Fruit fly (Drosophila melanogaster) whole organism, embryonic: ENCODE results near the gene CG44094.

ENCODE experiments used
- Adf1 ChIP-seq: fragments of 200-800 bp; sonication (Bioruptor generic); IDR thresholded peaks from 2 replicates; pipeline ENCODE4 v1.3.6; 2022; ENCODE audit warnings: missing biosample characterization, missing genetic modification characterization
- Antp ChIP-seq: fragments of 200-800 bp; sonication (Bioruptor generic); optimal IDR thresholded peaks from 3 replicates; lab custom pipeline; 2016; ENCODE audit warnings: missing biosample characterization, missing genetic modification characterization
- CG10267 ChIP-seq: fragments of 200-800 bp; sonication (Bioruptor generic); optimal IDR thresholded peaks from 2 replicates; lab custom pipeline; 2018; ENCODE audit warnings: missing biosample characterization, mild to moderate bottlenecking, missing genetic modification characterization, moderate library complexity
- CG10274 ChIP-seq: fragments of 200-800 bp; sonication (Bioruptor generic); optimal IDR thresholded peaks from 3 replicates; lab custom pipeline; 2017; ENCODE audit warnings: missing biosample characterization, mild to moderate bottlenecking, missing genetic modification characterization
- CG10959 ChIP-seq: fragments of 200-800 bp; sonication (Bioruptor generic); IDR thresholded peaks from 2 replicates; pipeline ENCODE4 v1.3.6; 2022; ENCODE audit warnings: missing biosample characterization, missing genetic modification characterization
- CG13424 ChIP-seq: fragments of 200-800 bp; sonication (Bioruptor generic); optimal IDR thresholded peaks from 2 replicates; lab custom pipeline; 2019; ENCODE audit warnings: missing biosample characterization, mild to moderate bottlenecking, missing genetic modification characterization, moderate library complexity
- CG14441 ChIP-seq: fragments of 200-800 bp; sonication (Bioruptor generic); IDR thresholded peaks from 2 replicates; pipeline ENCODE4 v1.3.6; 2022; ENCODE audit warnings: missing biosample characterization, missing genetic modification characterization
- CG14667 ChIP-seq: fragments of 200-800 bp; sonication (Bioruptor generic); IDR thresholded peaks from 2 replicates; pipeline ENCODE4 v1.3.6; 2022; ENCODE audit warnings: missing biosample characterization, missing genetic modification characterization
- CG18011 ChIP-seq: fragments of 200-800 bp; sonication (Bioruptor generic); optimal IDR thresholded peaks from 2 replicates; lab custom pipeline; 2017; ENCODE audit warnings: missing biosample characterization, missing genetic modification characterization, mild to moderate bottlenecking, moderate library complexity, missing genotype
- CG3281 ChIP-seq: fragments of 200-800 bp; sonication (Bioruptor generic); optimal IDR thresholded peaks from 3 replicates; lab custom pipeline; 2017; ENCODE audit warnings: missing biosample characterization, mild to moderate bottlenecking, missing genetic modification characterization
- CG33213 ChIP-seq: fragments of 200-800 bp; sonication (Bioruptor generic); optimal IDR thresholded peaks from 3 replicates; lab custom pipeline; 2016; ENCODE audit warnings: missing biosample characterization, missing genetic modification characterization
- CG3838 ChIP-seq: fragments of 200-800 bp; sonication (Bioruptor generic); optimal IDR thresholded peaks from 3 replicates; lab custom pipeline; 2016; ENCODE audit warnings: missing biosample characterization, missing genetic modification characterization
- CG42726 ChIP-seq: fragments of 200-800 bp; sonication (Bioruptor generic); IDR thresholded peaks from 2 replicates; pipeline ENCODE4 v1.3.6; 2022; ENCODE audit warnings: missing biosample characterization, missing genetic modification characterization; ENCODE audit not compliant: partially characterized antibody
- CG4424 ChIP-seq: fragments of 200-800 bp; sonication (Bioruptor generic); optimal IDR thresholded peaks from 3 replicates; lab custom pipeline; 2016; ENCODE audit warnings: missing biosample characterization, missing genetic modification characterization
- CG4707 ChIP-seq: fragments of 200-800 bp; sonication (Bioruptor generic); optimal IDR thresholded peaks from 2 replicates; lab custom pipeline; 2018; ENCODE audit warnings: missing biosample characterization, mild to moderate bottlenecking, missing genetic modification characterization, moderate library complexity
- CG7357 ChIP-seq: fragments of 200-800 bp; sonication (Bioruptor generic); IDR thresholded peaks from 3 replicates; pipeline ENCODE4 v1.3.6; 2022; ENCODE audit warnings: missing biosample characterization, missing genetic modification characterization
- CG7372 ChIP-seq: fragments of 200-800 bp; sonication (Bioruptor generic); IDR thresholded peaks from 2 replicates; pipeline ENCODE4 v1.3.6; 2022; ENCODE audit warnings: missing biosample characterization, missing genetic modification characterization
- CoRest ChIP-seq: fragments of 200-800 bp; sonication (Bioruptor generic); optimal IDR thresholded peaks from 3 replicates; lab custom pipeline; 2018; ENCODE audit warnings: missing biosample characterization, mild to moderate bottlenecking, missing genetic modification characterization, moderate library complexity
- CrebB ChIP-seq: fragments of 200-800 bp; sonication (Bioruptor generic); optimal IDR thresholded peaks from 3 replicates; lab custom pipeline; 2018; ENCODE audit warnings: missing biosample characterization, mild to moderate bottlenecking, missing genetic modification characterization
- D ChIP-seq, 2 experiments: fragments of 200-800 bp in 1 of 2; fragments of >200 bp in 1 of 2; sonication (Bioruptor generic) in 1 of 2; optimal IDR thresholded peaks; 2 replicates in 1 of 2; 3 replicates in 1 of 2; lab custom pipeline; 2017; ENCODE audit warnings: mild to moderate bottlenecking in 1 of 2, missing biosample characterization in 1 of 2, missing genetic modification characterization in 1 of 2, missing genetic modification reagents in 1 of 2
- Dip2 ChIP-seq: fragments of 200-800 bp; sonication (Bioruptor generic); IDR thresholded peaks from 2 replicates; pipeline ENCODE4 v1.3.6; 2022; ENCODE audit warnings: missing biosample characterization, missing genetic modification characterization
- Doc3 ChIP-seq: fragments of 200-800 bp; sonication (Bioruptor generic); IDR thresholded peaks from 3 replicates; pipeline ENCODE4 v1.3.6; 2022; ENCODE audit warnings: missing biosample characterization, missing genetic modification characterization; ENCODE audit not compliant: partially characterized antibody
- Dp ChIP-seq: fragments of 200-800 bp; sonication (Bioruptor generic); optimal IDR thresholded peaks from 2 replicates; lab custom pipeline; 2018; ENCODE audit warnings: missing biosample characterization, mild to moderate bottlenecking, missing genetic modification characterization, moderate library complexity
- E2f1 ChIP-seq: fragments of 200-800 bp; sonication (Bioruptor generic); IDR thresholded peaks from 2 replicates; pipeline ENCODE4 v1.3.6; 2022; ENCODE audit warnings: missing biosample characterization, missing genetic modification characterization
- Gug ChIP-seq: fragments of 200-800 bp; sonication (Bioruptor generic); IDR thresholded peaks from 4 replicates; pipeline ENCODE4 v1.3.6; 2022; ENCODE audit warnings: missing biosample characterization, missing genetic modification characterization
- Hey ChIP-seq: fragments of 200-800 bp; sonication (Bioruptor generic); optimal IDR thresholded peaks from 3 replicates; lab custom pipeline; 2018; ENCODE audit warnings: missing biosample characterization, mild to moderate bottlenecking, missing genetic modification characterization
- Hr78 ChIP-seq, 2 experiments: fragments of 200-800 bp in 1 of 2; fragments of >200 bp in 1 of 2; sonication (Bioruptor generic) in 1 of 2; optimal IDR thresholded peaks; 2 replicates each; lab custom pipeline; 2017 to 2019; ENCODE audit warnings: missing biosample characterization in 2 of 2, missing genetic modification characterization in 2 of 2, mild to moderate bottlenecking in 1 of 2, moderate library complexity in 1 of 2
- Mrtf ChIP-seq: fragments of 200-800 bp; sonication (Bioruptor generic); IDR thresholded peaks from 3 replicates; pipeline ENCODE4 v1.3.6; 2022; ENCODE audit warnings: missing biosample characterization, missing genetic modification characterization
- NC2β ChIP-seq: fragments of 200-800 bp; sonication (Bioruptor generic); optimal IDR thresholded peaks from 2 replicates; lab custom pipeline; 2016; ENCODE audit warnings: missing biosample characterization, missing genetic modification characterization
- Pdp1 ChIP-seq, 2 experiments: fragments of 200-800 bp; sonication (Bioruptor generic); optimal IDR thresholded peaks; 3 replicates each; lab custom pipeline; 2016; ENCODE audit warnings: missing biosample characterization in 2 of 2, missing genetic modification characterization in 2 of 2, mild to moderate bottlenecking in 1 of 2, moderate library complexity in 1 of 2
- Side ChIP-seq: fragments of 200-800 bp; sonication (Bioruptor generic); optimal IDR thresholded peaks from 2 replicates; lab custom pipeline; 2016; ENCODE audit warnings: missing biosample characterization, missing genetic modification characterization
- Six4 ChIP-seq: fragments of 200-800 bp; sonication (Bioruptor generic); optimal IDR thresholded peaks from 2 replicates; lab custom pipeline; 2016; ENCODE audit warnings: missing biosample characterization, missing genetic modification characterization
- Sox100B ChIP-seq: fragments of 200-800 bp; sonication (Bioruptor generic); optimal IDR thresholded peaks from 3 replicates; lab custom pipeline; 2018; ENCODE audit warnings: missing biosample characterization, mild to moderate bottlenecking, missing genetic modification characterization
- bsh ChIP-seq, 2 experiments: fragments of 200-800 bp; sonication (Bioruptor generic); optimal IDR thresholded peaks; 2 replicates each; lab custom pipeline; 2017 to 2018; ENCODE audit warnings: mild to moderate bottlenecking in 2 of 2, missing biosample characterization in 2 of 2, missing genetic modification characterization in 2 of 2, moderate library complexity in 1 of 2
- cas ChIP-seq: fragments of 200-800 bp; sonication (Bioruptor generic); IDR thresholded peaks from 2 replicates; pipeline ENCODE4 v1.3.6; 2022; ENCODE audit warnings: missing biosample characterization, missing genetic modification characterization
- dmrt11E ChIP-seq: fragments of 200-800 bp; sonication (Bioruptor generic); optimal IDR thresholded peaks from 3 replicates; lab custom pipeline; 2018; ENCODE audit warnings: missing biosample characterization, mild to moderate bottlenecking, missing genetic modification characterization, moderate library complexity
- ems ChIP-seq: fragments of 200-800 bp; sonication (Bioruptor generic); optimal IDR thresholded peaks from 3 replicates; lab custom pipeline; 2016; ENCODE audit warnings: missing biosample characterization, missing genetic modification characterization
- eve ChIP-seq, 2 experiments: fragments of >200 bp; optimal IDR thresholded peaks; 2 replicates each; lab custom pipeline; 2017; ENCODE audit warnings: missing biosample characterization in 2 of 2, missing genetic modification characterization in 2 of 2
- fru ChIP-seq: fragments of >200 bp; optimal IDR thresholded peaks from 2 replicates; lab custom pipeline; 2017
- gt ChIP-seq: fragments of 200-800 bp; sonication (Bioruptor generic); IDR thresholded peaks from 2 replicates; pipeline ENCODE4 v1.3.6; 2022; ENCODE audit warnings: missing biosample characterization, missing genetic modification characterization
- lola ChIP-seq, 3 experiments: fragments of >200 bp in 2 of 3; fragments of 200-800 bp in 1 of 3; sonication (Bioruptor generic) in 1 of 3; optimal IDR thresholded peaks; 2 replicates each; lab custom pipeline; 2017 to 2019; ENCODE audit warnings: missing biosample characterization in 3 of 3, missing genetic modification characterization in 3 of 3, mild to moderate bottlenecking in 1 of 3, moderate library complexity in 1 of 3
- otp ChIP-seq: fragments of 200-800 bp; sonication (Bioruptor generic); IDR thresholded peaks from 3 replicates; pipeline ENCODE4, ENCODE4 v1.3.6; 2022; ENCODE audit warnings: missing biosample characterization, missing genetic modification characterization
- row ChIP-seq: fragments of 200-800 bp; sonication (Bioruptor generic); IDR thresholded peaks from 3 replicates; pipeline ENCODE4 v1.3.6; 2022; ENCODE audit warnings: missing biosample characterization, missing genetic modification characterization
- schlank ChIP-seq: fragments of 200-800 bp; sonication (Bioruptor generic); optimal IDR thresholded peaks from 2 replicates; lab custom pipeline; 2018; ENCODE audit warnings: missing biosample characterization, mild to moderate bottlenecking, missing genetic modification characterization
- sens ChIP-seq: fragments of 200-800 bp; sonication (Bioruptor generic); peaks from one replicate; lab custom pipeline; 2016; ENCODE audit warnings: missing biosample characterization, missing genetic modification characterization
- slbo ChIP-seq: fragments of 200-800 bp; sonication (Bioruptor generic); IDR thresholded peaks from 2 replicates; pipeline ENCODE4 v1.3.6; 2022; ENCODE audit warnings: missing biosample characterization, missing genetic modification characterization
- so ChIP-seq: fragments of 200-800 bp; sonication (Bioruptor generic); IDR thresholded peaks from 3 replicates; pipeline ENCODE4 v1.3.6; 2022; ENCODE audit warnings: missing biosample characterization, missing genetic modification characterization
- sr ChIP-seq: fragments of 200-800 bp; sonication (Bioruptor generic); IDR thresholded peaks from 3 replicates; pipeline ENCODE4 v1.3.6; 2022; ENCODE audit warnings: missing biosample characterization, missing genetic modification characterization
- stwl ChIP-seq: fragments of 200-800 bp; sonication (Bioruptor generic); optimal IDR thresholded peaks from 3 replicates; lab custom pipeline; 2018; ENCODE audit warnings: missing biosample characterization, mild to moderate bottlenecking, missing genetic modification characterization, moderate library complexity
- ttk ChIP-seq: fragments of 200-800 bp; sonication (Bioruptor generic); IDR thresholded peaks from 2 replicates; pipeline ENCODE4 v2.1.2; 2022; ENCODE audit warnings: missing biosample characterization, missing genetic modification characterization
- zen2 ChIP-seq: fragments of 200-800 bp; sonication (Bioruptor generic); IDR thresholded peaks from 3 replicates; pipeline ENCODE4 v1.3.6; 2022; ENCODE audit warnings: missing biosample characterization, missing genetic modification characterization; ENCODE audit not compliant: partially characterized antibody

Gene CG44094

dm6 chr3R:14589483-14589882 lies 13.1 kb upstream of the CG44094 start (continued):
- peak in 1 of 2 experiments; percentile 37 for TF ChIP-seq bsh (GFP tag; optimal IDR thresholded peaks at IDR 0.05; lab: Kevin White, UChicago)
- peak; percentile 51 for TF ChIP-seq CG10959 (GFP tag; lab: Robert Waterston, UW)
- no peak for TF ChIP-seq Sox100B
- TF ChIP-seq CG13424 (tag; lab: Kevin White, UChicago), result no peak
- TF ChIP-seq Mrtf (GFP tag; lab: Robert Waterston, UW), result no peak
- TF ChIP-seq Hr78 (GFP tag; optimal IDR thresholded peaks at IDR 0.05; lab: Kevin White, UChicago), result no peak
- no peak for TF ChIP-seq fru (lab: Kevin White, UChicago)
- no peak for TF ChIP-seq CG4424
- TF ChIP-seq Dp (GFP tag; lab: Kevin White, UChicago), result no peak
- TF ChIP-seq schlank (tag; lab: Kevin White, UChicago), result no peak
- TF ChIP-seq CG18011, result no peak
- TF ChIP-seq CG14667 (GFP tag; lab: Robert Waterston, UW), result no peak
- no peak for TF ChIP-seq slbo (GFP tag; lab: Robert Waterston, UW)
- TF ChIP-seq CG10274 (GFP tag; lab: Kevin White, UChicago), result no peak
- no peak for TF ChIP-seq eve (GFP tag; optimal IDR thresholded peaks at IDR 0.05; lab: Kevin White, UChicago)
- TF ChIP-seq Adf1, result no peak
- no peak for TF ChIP-seq CoRest
- TF ChIP-seq CG3281 (GFP tag; lab: Kevin White, UChicago), result no peak
- no peak for TF ChIP-seq ttk (GFP tag; lab: Robert Waterston, UW)
- TF ChIP-seq zen2 (GFP tag; lab: Robert Waterston, UW), result no peak
- no peak for TF ChIP-seq CG7357 (GFP tag; lab: Robert Waterston, UW)
- TF ChIP-seq CG7372, result no peak
- TF ChIP-seq Dip2 (GFP tag; lab: Robert Waterston, UW), result no peak
- TF ChIP-seq Hey, result no peak
- TF ChIP-seq cas (GFP tag; lab: Robert Waterston, UW), result no peak
- TF ChIP-seq CG33213, result no peak
- no peak for TF ChIP-seq otp
- TF ChIP-seq D (optimal IDR thresholded peaks at IDR 0.05; lab: Kevin White, UChicago), result no peak
- TF ChIP-seq D (GFP tag; optimal IDR thresholded peaks at IDR 0.05; lab: Kevin White, UChicago), result no peak
- TF ChIP-seq Side (GFP tag; lab: Kevin White, UChicago), result no peak
- no peak for TF ChIP-seq stwl (tag; lab: Kevin White, UChicago)
- peak; percentile 74 for TF ChIP-seq dmrt11E
- no peak for TF ChIP-seq Antp
- TF ChIP-seq ems (GFP tag; lab: Kevin White, UChicago), result no peak
- TF ChIP-seq Pdp1 (GFP tag; optimal IDR thresholded peaks at IDR 0.05; lab: Kevin White, UChicago), result peak in 1 of 2 experiments; percentile 85
- TF ChIP-seq Six4 (GFP tag; lab: Kevin White, UChicago), result no peak
- TF ChIP-seq sr (GFP tag; lab: Robert Waterston, UW), result no peak
- no peak for TF ChIP-seq CG4707 (GFP tag; lab: Kevin White, UChicago)
- TF ChIP-seq E2f1 (GFP tag; lab: Robert Waterston, UW), result no peak
- no peak for TF ChIP-seq Gug (GFP tag; lab: Robert Waterston, UW)
- TF ChIP-seq gt (GFP tag; lab: Robert Waterston, UW), result 0 out of 2 replicates have a peak, but pooled peaks have one; percentile 20
- TF ChIP-seq CrebB (tag; lab: Kevin White, UChicago), result no peak
- peak; percentile 55 for TF ChIP-seq row (GFP tag; lab: Robert Waterston, UW)
- no peak for TF ChIP-seq CG3838 (GFP tag; lab: Kevin White, UChicago)
- TF ChIP-seq CG42726 (GFP tag; lab: Robert Waterston, UW), result no peak
- TF ChIP-seq so, result no peak
- TF ChIP-seq CG14441 (GFP tag; lab: Robert Waterston, UW), result no peak
- peak; percentile 17 for TF ChIP-seq CG10267 (tag; lab: Kevin White, UChicago)
- peak in 1 of 3 experiments; percentile 39 for TF ChIP-seq lola (GFP tag; optimal IDR thresholded peaks at IDR 0.05; lab: Kevin White, UChicago)
- no peak for TF ChIP-seq NC2β
- peak; percentile 90 for TF ChIP-seq sens (GFP tag; lab: Kevin White, UChicago)
- TF ChIP-seq Doc3 (GFP tag; lab: Robert Waterston, UW), result no peak
